Worm (Caenorhabditis elegans) whole organism, early embryonic: ENCODE data around the gene B0238.9.

Experiments used
- aly-1 ChIP-seq: sonication (generic microtip); optimal IDR thresholded peaks from 2 replicates; lab custom pipeline; 2016; ENCODE audit warnings: missing genetic modification characterization, missing compliant biosample characterization
- ama-1 ChIP-seq: fragments of 150-350 bp; optimal IDR thresholded peaks from 2 replicates; lab custom pipeline; 2014
- hmbx-1 ChIP-seq: sonication (generic microtip); optimal IDR thresholded peaks from 2 replicates; lab custom pipeline; 2016; ENCODE audit warnings: mild to moderate bottlenecking, missing genetic modification characterization, missing compliant biosample characterization
- hmg-4 ChIP-seq: fragments of 200-800 bp; sonication (Bioruptor generic); optimal IDR thresholded peaks from 2 replicates; lab custom pipeline; 2018; ENCODE audit warnings: mild to moderate bottlenecking, missing genetic modification characterization, missing compliant biosample characterization
- hnd-1 ChIP-seq: sonication (generic microtip); optimal IDR thresholded peaks from 2 replicates; lab custom pipeline; 2016; ENCODE audit warnings: missing genetic modification characterization, missing compliant biosample characterization
- scrt-1 ChIP-seq: fragments of 200-800 bp; sonication (Bioruptor generic); IDR thresholded peaks from 2 replicates; pipeline ENCODE4 v1.3.6; 2022; ENCODE audit warnings: missing genetic modification characterization, missing compliant biosample characterization
- tbx-11 ChIP-seq: fragments of 200-800 bp; sonication (Bioruptor generic); IDR thresholded peaks from 2 replicates; pipeline ENCODE4 v1.3.6; 2022; ENCODE audit warnings: missing genetic modification characterization, missing compliant biosample characterization
- tra-4 ChIP-seq: sonication (generic microtip); optimal IDR thresholded peaks from 2 replicates; lab custom pipeline; 2017; ENCODE audit warnings: missing genetic modification characterization, missing compliant biosample characterization

DNA sequence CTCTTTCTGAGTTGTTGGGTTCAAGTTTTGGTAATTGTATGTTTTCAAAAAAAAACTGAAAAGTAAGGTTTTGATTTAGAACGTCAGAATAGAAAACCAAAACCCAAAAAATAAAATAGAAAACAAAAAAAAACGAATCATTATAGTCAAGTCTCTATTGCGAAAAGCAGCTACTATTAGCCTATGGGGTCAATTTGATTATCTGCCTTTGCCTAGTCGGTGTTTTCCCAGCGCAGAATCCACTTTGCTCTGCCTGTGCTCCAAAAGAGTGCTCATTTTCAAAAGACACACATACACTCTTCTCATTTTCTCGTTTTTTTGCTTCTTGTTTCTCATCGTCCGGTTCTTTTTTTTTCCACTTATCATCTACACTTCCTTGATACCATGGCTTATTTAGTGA is 10.8 kb upstream of the B0238.9 start:
- TF ChIP-seq hmg-4, result no peak
- no peak for TF ChIP-seq aly-1
- TF ChIP-seq tbx-11, result no peak
- TF ChIP-seq ama-1 (lab: Kevin White, UChicago), result no peak
- TF ChIP-seq hnd-1 (tag; lab: Kevin White, UChicago), result no peak
- TF ChIP-seq tra-4 (tag; lab: Kevin White, UChicago), result no peak
- no peak for TF ChIP-seq hmbx-1 (tag; lab: Kevin White, UChicago)
- TF ChIP-seq scrt-1 (GFP tag; lab: Robert Waterston, UW), result no peak
